Worm (Caenorhabditis elegans) whole organism, L1 larva: Measurements from ENCODE around the gene scl-3.

Source experiments
- C16A3.4 ChIP-seq: fragments of 150-350 bp; optimal IDR thresholded peaks from 2 replicates; lab custom pipeline; 2014; ENCODE audit warnings: missing biosample characterization, missing genetic modification characterization
- aly-2 ChIP-seq: fragments of 150-350 bp; optimal IDR thresholded peaks from 2 replicates; lab custom pipeline; 2014; ENCODE audit warnings: missing biosample characterization, missing genetic modification characterization
- ama-1 ChIP-seq: fragments of 150-350 bp; optimal IDR thresholded peaks from 2 replicates; lab custom pipeline; 2014
- ces-1 ChIP-seq: fragments of 150-350 bp; optimal IDR thresholded peaks from 2 replicates; lab custom pipeline; 2014; ENCODE audit warnings: missing biosample characterization, missing genetic modification reagents, missing genetic modification characterization
- lin-39 ChIP-seq: fragments of 150-350 bp; optimal IDR thresholded peaks from 2 replicates; lab custom pipeline; 2014; ENCODE audit warnings: missing biosample characterization, missing genetic modification reagents, missing genetic modification characterization
- mab-9 ChIP-seq: fragments of 200-800 bp; sonication (Bioruptor generic); IDR thresholded peaks from 2 replicates; pipeline ENCODE4 v1.3.6; 2022; ENCODE audit warnings: missing genetic modification reagents, missing genetic modification characterization, missing compliant biosample characterization
- mep-1 ChIP-seq: fragments of 150-350 bp; optimal IDR thresholded peaks from 2 replicates; lab custom pipeline; 2014; ENCODE audit warnings: missing biosample characterization, missing genetic modification characterization
- nhr-12 ChIP-seq: sonication (generic microtip); optimal IDR thresholded peaks from 2 replicates; lab custom pipeline; 2017; ENCODE audit warnings: missing biosample characterization, missing genetic modification characterization
- nhr-19 ChIP-seq: fragments of 200-800 bp; sonication (Bioruptor generic); conservative IDR thresholded peaks from 2 replicates; pipeline ENCODE4 v1.3.6; 2022; ENCODE audit warnings: missing genetic modification characterization, missing compliant biosample characterization
- nhr-20 ChIP-seq: sonication (generic microtip); optimal IDR thresholded peaks from 2 replicates; lab custom pipeline; 2016; ENCODE audit warnings: mild to moderate bottlenecking, missing genetic modification characterization, missing compliant biosample characterization
- nhr-237 ChIP-seq: fragments of 150-350 bp; optimal IDR thresholded peaks from 2 replicates; lab custom pipeline; 2014; ENCODE audit warnings: missing biosample characterization, missing genetic modification characterization
- nhr-77 ChIP-seq: fragments of 150-350 bp; optimal IDR thresholded peaks from 2 replicates; lab custom pipeline; 2014; ENCODE audit warnings: missing biosample characterization, missing genetic modification characterization
- vab-15 ChIP-seq: sonication (generic microtip); optimal IDR thresholded peaks from 2 replicates; lab custom pipeline; 2017; ENCODE audit warnings: missing genotype, mild to moderate bottlenecking, missing genetic modification characterization, missing compliant biosample characterization
- zag-1 ChIP-seq: fragments of 150-350 bp; optimal IDR thresholded peaks from 2 replicates; lab custom pipeline; 2014; ENCODE audit warnings: missing biosample characterization, missing genetic modification characterization

- no peak for TF ChIP-seq ama-1
- no peak for TF ChIP-seq lin-39 (tag; lab: Kevin White, UChicago)
- TF ChIP-seq aly-2 (tag; lab: Kevin White, UChicago) = no peak
- TF ChIP-seq nhr-77 (tag; lab: Kevin White, UChicago) = no peak
- TF ChIP-seq vab-15 (tag; lab: Kevin White, UChicago) = no peak
- TF ChIP-seq C16A3.4 (tag; lab: Kevin White, UChicago) = no peak
- no peak for TF ChIP-seq nhr-12 (tag; lab: Kevin White, UChicago)
- no peak for TF ChIP-seq nhr-237 (tag; lab: Kevin White, UChicago)
- TF ChIP-seq nhr-19 (GFP tag; lab: Robert Waterston, UW) = no peak
- TF ChIP-seq nhr-20 (tag; lab: Kevin White, UChicago) = no peak
- TF ChIP-seq ces-1 (GFP tag; lab: Kevin White, UChicago) = no peak
- TF ChIP-seq mep-1 (tag; lab: Kevin White, UChicago) = no peak
- no peak for TF ChIP-seq zag-1 (tag; lab: Kevin White, UChicago)
- TF ChIP-seq mab-9 (GFP tag; lab: Robert Waterston, UW) = no peak
Measured at ce11 chrIV:13085675-13086074, 26.3 kb downstream of the scl-3 start.
